Worm (Caenorhabditis elegans) whole organism, young adult: ENCODE data around the gene polq-1.

ENCODE experiments used
- B0035.1 ChIP-seq: sonication (generic microtip); optimal IDR thresholded peaks from 2 replicates; lab custom pipeline; 2016; ENCODE audit warnings: missing genetic modification characterization, mild to moderate bottlenecking, missing compliant biosample characterization, missing genotype, missing genetic modification reagents
- B0261.1 ChIP-seq: sonication (generic microtip); optimal IDR thresholded peaks from 2 replicates; lab custom pipeline; 2016; ENCODE audit warnings: mild to moderate bottlenecking, missing genetic modification characterization, moderate library complexity, missing compliant biosample characterization
- C06A6.2 ChIP-seq: fragments of 200-800 bp; sonication (Bioruptor generic); conservative IDR thresholded peaks from 2 replicates; pipeline ENCODE4 v1.3.6; 2022; ENCODE audit warnings: missing genetic modification characterization, missing compliant biosample characterization
- F55B11.4 ChIP-seq: sonication (generic microtip); optimal IDR thresholded peaks from 2 replicates; lab custom pipeline; 2016; ENCODE audit warnings: missing compliant biosample characterization, missing genetic modification characterization, borderline replicate concordance; ENCODE audit not compliant: insufficient read depth
- K12H6.12 ChIP-seq: fragments of 200-800 bp; sonication (Bioruptor generic); optimal IDR thresholded peaks from 2 replicates; lab custom pipeline; 2018; ENCODE audit warnings: mild to moderate bottlenecking, missing genetic modification characterization, missing compliant biosample characterization
- Y53F4B.3 ChIP-seq: fragments of 200-800 bp; sonication (Bioruptor generic); IDR thresholded peaks from 2 replicates; pipeline ENCODE4 v1.3.6; 2022; ENCODE audit warnings: missing genetic modification reagents, missing genetic modification characterization, missing compliant biosample characterization
- Y56A3A.18 ChIP-seq: fragments of 200-800 bp; sonication (Bioruptor generic); IDR thresholded peaks from 2 replicates; pipeline ENCODE4 v1.3.6; 2022; ENCODE audit warnings: missing genetic modification reagents, missing genetic modification characterization, missing compliant biosample characterization
- Y95B8A.8 ChIP-seq: fragments of 200-800 bp; sonication (Bioruptor generic); IDR thresholded peaks from 2 replicates; pipeline ENCODE4 v1.3.6; 2022; ENCODE audit warnings: missing genetic modification reagents, missing genetic modification characterization, missing compliant biosample characterization
- ama-1 ChIP-seq, 3 experiments: fragments of 150-350 bp in 1 of 3; sonication (generic microtip) in 2 of 3; optimal IDR thresholded peaks; 2 replicates each; lab custom pipeline; 2014 to 2018; ENCODE audit warnings: missing biosample characterization in 2 of 3, missing genetic modification characterization in 2 of 3, missing genetic modification reagents in 2 of 3
- attf-5 ChIP-seq: fragments of 200-800 bp; sonication (Bioruptor generic); optimal IDR thresholded peaks from 2 replicates; lab custom pipeline; 2018; ENCODE audit warnings: mild to moderate bottlenecking, missing genetic modification characterization, missing compliant biosample characterization
- bed-2 ChIP-seq: fragments of 200-800 bp; sonication (Bioruptor generic); IDR thresholded peaks from 2 replicates; pipeline ENCODE4 v1.3.6; 2022; ENCODE audit warnings: missing genetic modification reagents, missing genetic modification characterization, missing compliant biosample characterization
- cebp-1 ChIP-seq, 2 experiments: fragments of 200-800 bp in 1 of 2; sonication (Bioruptor generic) in 1 of 2; sonication (generic microtip) in 1 of 2; IDR thresholded peaks in 1 of 2; optimal IDR thresholded peaks in 1 of 2; 2 replicates each; pipeline versions ENCODE4 v1.3.6 to Lab custom; 2017 to 2022; ENCODE audit warnings: missing compliant biosample characterization in 2 of 2, missing genetic modification characterization in 2 of 2, mild to moderate bottlenecking in 1 of 2, missing genetic modification reagents in 1 of 2, moderate library complexity in 1 of 2
- ceh-27 ChIP-seq: fragments of 200-800 bp; sonication (Bioruptor generic); optimal IDR thresholded peaks from 2 replicates; lab custom pipeline; 2018; ENCODE audit warnings: mild to moderate bottlenecking, missing genetic modification characterization, moderate library complexity, missing compliant biosample characterization
- dox-1 ChIP-seq: fragments of 200-800 bp; sonication (Bioruptor generic); IDR thresholded peaks from 2 replicates; pipeline ENCODE4 v1.3.6; 2022; ENCODE audit warnings: missing genetic modification reagents, missing genetic modification characterization, missing compliant biosample characterization
- egl-18 ChIP-seq: fragments of 200-800 bp; sonication (Bioruptor generic); IDR thresholded peaks from 2 replicates; pipeline ENCODE4 v1.3.6; 2022; ENCODE audit warnings: missing genetic modification reagents, missing genetic modification characterization, missing compliant biosample characterization
- egrh-3 ChIP-seq: fragments of 200-800 bp; sonication (Bioruptor generic); IDR thresholded peaks from 2 replicates; pipeline ENCODE4 v1.3.6; 2022; ENCODE audit warnings: missing genetic modification reagents, missing genetic modification characterization, missing compliant biosample characterization
- ets-4 ChIP-seq: fragments of 200-800 bp; sonication (Bioruptor generic); optimal IDR thresholded peaks from 2 replicates; lab custom pipeline; 2018; ENCODE audit warnings: mild to moderate bottlenecking, missing genetic modification characterization, missing compliant biosample characterization
- hlh-26 ChIP-seq: fragments of 200-800 bp; sonication (Bioruptor generic); conservative IDR thresholded peaks from 2 replicates; pipeline ENCODE4 v1.3.6; 2022; ENCODE audit warnings: missing genetic modification reagents, missing genetic modification characterization, missing compliant biosample characterization
- hmg-1.2 ChIP-seq: fragments of 200-800 bp; sonication (Bioruptor generic); IDR thresholded peaks from 2 replicates; pipeline ENCODE4 v1.3.6; 2022; ENCODE audit warnings: missing genetic modification reagents, missing genetic modification characterization, missing compliant biosample characterization
- lag-1 ChIP-seq: fragments of 200-800 bp; sonication (Bioruptor generic); IDR thresholded peaks from 2 replicates; pipeline ENCODE4 v1.3.6; 2022; ENCODE audit warnings: missing genetic modification reagents, missing genetic modification characterization, missing compliant biosample characterization
- lin-26 ChIP-seq: fragments of 200-800 bp; sonication (Bioruptor generic); IDR thresholded peaks from 2 replicates; pipeline ENCODE4 v1.3.6; 2022; ENCODE audit warnings: missing genetic modification reagents, missing genetic modification characterization, missing compliant biosample characterization
- madf-10 ChIP-seq: sonication (generic microtip); optimal IDR thresholded peaks from 2 replicates; lab custom pipeline; 2016; ENCODE audit warnings: mild to moderate bottlenecking, missing genetic modification characterization, missing compliant biosample characterization
- madf-3 ChIP-seq: fragments of 200-800 bp; sonication (Bioruptor generic); IDR thresholded peaks from 2 replicates; pipeline ENCODE4 v1.3.6; 2022; ENCODE audit warnings: missing genetic modification reagents, missing genetic modification characterization, missing compliant biosample characterization
- nfyb-1 ChIP-seq: fragments of 200-800 bp; sonication (Bioruptor generic); IDR thresholded peaks from 2 replicates; pipeline ENCODE4 v1.3.6; 2022; ENCODE audit warnings: missing genetic modification reagents, missing genetic modification characterization, missing compliant biosample characterization
- pbrm-1 ChIP-seq: fragments of 200-800 bp; sonication (Bioruptor generic); IDR thresholded peaks from 2 replicates; pipeline ENCODE4 v1.3.6; 2022; ENCODE audit warnings: missing genetic modification reagents, missing genetic modification characterization, missing compliant biosample characterization
- somi-1 ChIP-seq: fragments of 200-800 bp; sonication (Bioruptor generic); optimal IDR thresholded peaks from 2 replicates; lab custom pipeline; 2018; ENCODE audit warnings: mild to moderate bottlenecking, missing genetic modification characterization, missing compliant biosample characterization
- tbp1 ChIP-seq: fragments of 200-800 bp; sonication (Bioruptor generic); optimal IDR thresholded peaks from 2 replicates; lab custom pipeline; 2018; ENCODE audit warnings: mild to moderate bottlenecking, missing genetic modification characterization, missing compliant biosample characterization
- zfh-2 ChIP-seq: fragments of 200-800 bp; sonication (Bioruptor generic); conservative IDR thresholded peaks from 2 replicates; pipeline ENCODE4 v1.3.6; 2022; ENCODE audit warnings: missing genetic modification reagents, missing genetic modification characterization, missing compliant biosample characterization
- zim-3 ChIP-seq: sonication (generic microtip); optimal IDR thresholded peaks from 2 replicates; lab custom pipeline; 2017; ENCODE audit warnings: mild to moderate bottlenecking, missing genetic modification characterization, moderate library complexity, missing compliant biosample characterization
- ztf-22 ChIP-seq: fragments of 200-800 bp; sonication (Bioruptor generic); optimal IDR thresholded peaks from 2 replicates; lab custom pipeline; 2018; ENCODE audit warnings: mild to moderate bottlenecking, missing genetic modification characterization, moderate library complexity, missing compliant biosample characterization
- ztf-26 ChIP-seq: sonication (generic microtip); optimal IDR thresholded peaks from 2 replicates; lab custom pipeline; 2017; ENCODE audit warnings: missing genetic modification characterization, missing compliant biosample characterization

polq-1 gene

ce11 chrIII:5845483-5845882, 42.5 kb upstream of the polq-1 start (continued):
- no peak for TF ChIP-seq egrh-3
- TF ChIP-seq pbrm-1 (GFP tag; lab: Robert Waterston, UW), result 0 out of 2 replicates have a peak, but pooled peaks have one; percentile 17
- peak; percentile 24 for TF ChIP-seq attf-5 (GFP tag; lab: Kevin White, UChicago)
- TF ChIP-seq K12H6.12 (tag; lab: Kevin White, UChicago), result peak; percentile 67
- peak; percentile 27 for TF ChIP-seq ceh-27 (GFP tag; lab: Kevin White, UChicago)
- TF ChIP-seq B0035.1 (tag; lab: Kevin White, UChicago), result no peak
- no peak for TF ChIP-seq madf-3
- no peak for TF ChIP-seq ztf-26 (tag; lab: Kevin White, UChicago)

- TF ChIP-seq zfh-2 (peak; percentile 39; the same call in 1 of the 2 replicates), F55B11.4 (no peak), Y95B8A.8 (no peak)
These were observed 40.7 kb upstream of the polq-1 start for ce11 chrIII:5843662-5844061.

ce11 chrIII:5842920-5843319, 40.0 kb upstream of the polq-1 start:
- TF ChIP-seq K12H6.12 (tag; lab: Kevin White, UChicago), result no peak
- TF ChIP-seq zfh-2, result 0 out of 2 replicates have a peak, but pooled peaks have one; percentile 8
- no peak for TF ChIP-seq ets-4 (GFP tag; lab: Kevin White, UChicago)
- TF ChIP-seq ztf-22 (GFP tag; lab: Kevin White, UChicago), result no peak
- TF ChIP-seq madf-10 (tag; lab: Kevin White, UChicago), result no peak
- no peak for TF ChIP-seq cebp-1 (GFP tag; IDR thresholded peaks at IDR 0.05; lab: Robert Waterston, UW)
- TF ChIP-seq cebp-1 (tag; optimal IDR thresholded peaks at IDR 0.05; lab: Kevin White, UChicago), result peak; percentile 10
- no peak for TF ChIP-seq dox-1
- TF ChIP-seq hlh-26, result no peak

- no peak for TF ChIP-seq ztf-26 (tag; lab: Kevin White, UChicago)
- no peak for TF ChIP-seq Y53F4B.3
- TF ChIP-seq ets-4 (GFP tag; lab: Kevin White, UChicago), result no peak
- no peak for TF ChIP-seq ztf-22 (GFP tag; lab: Kevin White, UChicago)
- TF ChIP-seq zfh-2, result peak; percentile 59; the same call in 1 of the 2 replicates
- no peak for TF ChIP-seq egrh-3
- TF ChIP-seq bed-2, result no peak
- no peak for TF ChIP-seq lin-26 (GFP tag; lab: Robert Waterston, UW)
- TF ChIP-seq dox-1, result peak; percentile 36; the same call in 1 of the 2 replicates
- peak; percentile 25 for TF ChIP-seq tbp1 (GFP tag; lab: Kevin White, UChicago)
- TF ChIP-seq ama-1 (optimal IDR thresholded peaks at IDR 0.05; lab: Kevin White, UChicago), result no peak
- TF ChIP-seq ama-1 (GFP tag; optimal IDR thresholded peaks at IDR 0.05; lab: Kevin White, UChicago), result no peak
- TF ChIP-seq somi-1 (GFP tag; lab: Kevin White, UChicago), result peak; percentile 13
- peak; percentile 21; the same call in 1 of the 2 replicates for TF ChIP-seq nfyb-1 (GFP tag; lab: Robert Waterston, UW)
- TF ChIP-seq cebp-1 (GFP tag; IDR thresholded peaks at IDR 0.05; lab: Robert Waterston, UW), result no peak
- TF ChIP-seq cebp-1 (tag; optimal IDR thresholded peaks at IDR 0.05; lab: Kevin White, UChicago), result peak; percentile 57
- TF ChIP-seq zim-3 (tag; lab: Kevin White, UChicago), result no peak
- TF ChIP-seq B0261.1 (tag; lab: Kevin White, UChicago), result no peak
- TF ChIP-seq lag-1 (GFP tag; lab: Robert Waterston, UW), result no peak
- no peak for TF ChIP-seq C06A6.2
- TF ChIP-seq hmg-1.2 (GFP tag; lab: Robert Waterston, UW), result peak; percentile 19; the same call in 1 of the 2 replicates
- TF ChIP-seq B0035.1 (tag; lab: Kevin White, UChicago), result no peak
- no peak for TF ChIP-seq egl-18 (GFP tag; lab: Robert Waterston, UW)
- no peak for TF ChIP-seq Y56A3A.18 (GFP tag; lab: Robert Waterston, UW)
These were observed 38.7 kb upstream of the polq-1 start for ce11 chrIII:5841676-5842075.
